Comparison of ENCODE assay signal across 4 fruit fly cellular contexts in the genomic region with DNA sequence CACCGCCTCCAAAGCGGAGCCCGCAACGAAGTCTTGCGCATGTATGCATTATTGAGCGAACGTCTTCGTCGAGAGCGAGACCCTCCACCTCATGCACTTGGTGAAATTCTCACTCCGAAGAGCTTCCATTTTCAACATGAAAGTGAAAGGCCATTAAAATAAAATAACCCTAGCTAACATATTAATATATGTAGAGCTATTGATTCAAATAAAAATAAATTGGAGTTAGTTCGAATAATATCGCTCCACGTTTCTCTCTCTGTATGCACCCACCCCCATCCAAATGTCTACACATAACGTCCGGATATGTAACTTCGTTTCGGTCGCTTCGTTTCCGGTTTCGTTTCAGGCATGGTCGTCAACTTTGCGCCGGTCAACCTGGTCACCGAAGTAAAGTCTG.
TF ChIP-seq lines count a peak whose summit lies in the region.

No protein-coding gene starts in this region.

- no peak for TF ChIP-seq CTCF in whole organism, embryonic (GFP tag; optimal IDR thresholded peaks at IDR 0.05; lab: Kevin White, UChicago)

TF ChIP-seq in whole organism, adult, 20 proteins besides CTCF, POLR2A, EP300 and RAD21:
- TF ChIP-seq bab1 (GFP tag; optimal IDR thresholded peaks at IDR 0.05; lab: Kevin White, UChicago) (no peak), CG33017 (tag; optimal IDR thresholded peaks at IDR 0.05; lab: Kevin White, UChicago) (peak; percentile 5)

TF ChIP-seq in whole organism, embryonic, 481 proteins besides CTCF, POLR2A, EP300 and RAD21:
- TF ChIP-seq CG32772 (GFP tag; IDR thresholded peaks at IDR 0.05; lab: Robert Waterston, UW) (peak; percentile 10; the same call in 1 of the 2 replicates), zfh1 (GFP tag; IDR thresholded peaks at IDR 0.05; lab: Robert Waterston, UW) (0 out of 3 replicates have a peak, but pooled peaks have one; percentile 13), Elba2 (GFP tag; optimal IDR thresholded peaks at IDR 0.05; lab: Kevin White, UChicago) (no peak), Drgx (GFP tag; IDR thresholded peaks at IDR 0.05; lab: Robert Waterston, UW) (peak; percentile 34; the same call in 1 of the 2 replicates), CG11723 (GFP tag; optimal IDR thresholded peaks at IDR 0.05; lab: Kevin White, UChicago) (no peak), Deaf1 (tag; optimal IDR thresholded peaks at IDR 0.05; lab: Kevin White, UChicago) (peak; percentile 21), row (GFP tag; IDR thresholded peaks at IDR 0.05; lab: Robert Waterston, UW) (peak; percentile 20; the same call in 1 of the 3 replicates), odd (GFP tag; optimal IDR thresholded peaks at IDR 0.05; lab: Kevin White, UChicago) (no peak), Ptx1 (GFP tag; IDR thresholded peaks at IDR 0.05; lab: Robert Waterston, UW) (0 out of 2 replicates have a peak, but pooled peaks have one; percentile 11), Med (GFP tag; lab: Kevin White, UChicago) (peak; percentile 37), sens (GFP tag; lab: Kevin White, UChicago) (peak; percentile 6), stc (GFP tag; IDR thresholded peaks at IDR 0.05; lab: Robert Waterston, UW) (no peak), bsh (GFP tag; optimal IDR thresholded peaks at IDR 0.05; lab: Kevin White, UChicago) (peak in 1 of 2 experiments; percentile 13), exex (tag; optimal IDR thresholded peaks at IDR 0.05; lab: Kevin White, UChicago) (no peak), pan (optimal IDR thresholded peaks at IDR 0.05; lab: Kevin White, UChicago) (no peak), pan (GFP tag; optimal IDR thresholded peaks at IDR 0.05 in 1 of 2, IDR thresholded peaks at IDR 0.05 in 1 of 2) (peak in 1 of 2 experiments; percentile 19), CG14965 (GFP tag; optimal IDR thresholded peaks at IDR 0.05; lab: Kevin White, UChicago; ENCODE audit: borderline replicate concordance) (no peak), vvl (GFP tag; IDR thresholded peaks at IDR 0.05; lab: Robert Waterston, UW) (peak; percentile 44; the same call in 1 of the 2 replicates), Nf-YC (tag; optimal IDR thresholded peaks at IDR 0.05; lab: Kevin White, UChicago) (no peak), CG2120 (GFP tag; optimal IDR thresholded peaks at IDR 0.05; lab: Kevin White, UChicago) (no peak)

TF ChIP-seq in whole organism, prepupa, 60 proteins besides CTCF, POLR2A, EP300 and RAD21:
- 0 out of 2 replicates have a peak, but pooled peaks have one; percentile 31 for TF ChIP-seq Gug (GFP tag; IDR thresholded peaks at IDR 0.05; lab: Robert Waterston, UW)
- TF ChIP-seq eg (GFP tag; IDR thresholded peaks at IDR 0.05; lab: Robert Waterston, UW) = peak; percentile 66; the same call in 2 of the 3 replicates
- peak; percentile 42; the same call in 1 of the 3 replicates for TF ChIP-seq CG6163 (GFP tag; IDR thresholded peaks at IDR 0.05; lab: Robert Waterston, UW)
- peak; percentile 7 for TF ChIP-seq Ets96B (tag; optimal IDR thresholded peaks at IDR 0.05; lab: Kevin White, UChicago)
- no peak for TF ChIP-seq net (GFP tag; optimal IDR thresholded peaks at IDR 0.05; lab: Kevin White, UChicago)
- peak; percentile 9 for TF ChIP-seq esn (GFP tag; optimal IDR thresholded peaks at IDR 0.05; lab: Kevin White, UChicago)
- no peak for TF ChIP-seq Lpt (GFP tag; optimal IDR thresholded peaks at IDR 0.05; lab: Kevin White, UChicago)
- TF ChIP-seq Eip78C (GFP tag; lab: Kevin White, UChicago) = peak; percentile 57
- TF ChIP-seq CG1621 (tag; optimal IDR thresholded peaks at IDR 0.05; lab: Kevin White, UChicago) = no peak
- TF ChIP-seq Smox (GFP tag; optimal IDR thresholded peaks at IDR 0.05; lab: Kevin White, UChicago) = no peak
- peak; percentile 7 for TF ChIP-seq pdm3 (GFP tag; optimal IDR thresholded peaks at IDR 0.05; lab: Kevin White, UChicago)
- no peak for TF ChIP-seq achi (GFP tag; optimal IDR thresholded peaks at IDR 0.05; lab: Kevin White, UChicago)
- TF ChIP-seq Eip93F (GFP tag; optimal IDR thresholded peaks at IDR 0.05; lab: Kevin White, UChicago) = no peak
- TF ChIP-seq Hr4 (GFP tag; optimal IDR thresholded peaks at IDR 0.05; lab: Kevin White, UChicago) = no peak
- TF ChIP-seq ss (GFP tag; optimal IDR thresholded peaks at IDR 0.05; lab: Kevin White, UChicago) = no peak
- no peak for TF ChIP-seq Sox102F (GFP tag; optimal IDR thresholded peaks at IDR 0.05; lab: Kevin White, UChicago)
- peak; percentile 59 for TF ChIP-seq CG15336 (GFP tag; IDR thresholded peaks at IDR 0.05; lab: Robert Waterston, UW)
- TF ChIP-seq dsx (GFP tag; optimal IDR thresholded peaks at IDR 0.05; lab: Kevin White, UChicago; ENCODE audit: poor library complexity, severe bottlenecking) = peak; percentile 11
TF ChIP-seq in whole organism, prepupa: peak in this region for 9.

TF ChIP-seq in whole organism, pupa, 21 proteins besides CTCF, POLR2A, EP300 and RAD21:
- TF ChIP-seq fd96Ca (GFP tag; IDR thresholded peaks at IDR 0.05; lab: Robert Waterston, UW) (0 out of 3 replicates have a peak, but pooled peaks have one; percentile 40), Ets98B (GFP tag; IDR thresholded peaks at IDR 0.05; lab: Robert Waterston, UW) (no peak), CG10348 (GFP tag; IDR thresholded peaks at IDR 0.05; lab: Robert Waterston, UW) (no peak), CG34367 (tag; optimal IDR thresholded peaks at IDR 0.05; lab: Kevin White, UChicago) (no peak), Pif1B (GFP tag; optimal IDR thresholded peaks at IDR 0.05; lab: Kevin White, UChicago) (no peak), CG13204 (GFP tag; optimal IDR thresholded peaks at IDR 0.05; lab: Kevin White, UChicago) (no peak), CG8159 (tag; optimal IDR thresholded peaks at IDR 0.05; lab: Kevin White, UChicago) (no peak), Pif1A (GFP tag; optimal IDR thresholded peaks at IDR 0.05; lab: Kevin White, UChicago) (no peak), Snoo (tag; optimal IDR thresholded peaks at IDR 0.05; lab: Kevin White, UChicago) (no peak), CG4496 (GFP tag; IDR thresholded peaks at IDR 0.05; lab: Robert Waterston, UW) (peak; percentile 46; the same call in 1 of the 3 replicates), CG15710 (tag; optimal IDR thresholded peaks at IDR 0.05; lab: Kevin White, UChicago) (peak; percentile 8), rn (GFP tag; IDR thresholded peaks at IDR 0.05; lab: Robert Waterston, UW) (no peak), CG12605 (GFP tag; IDR thresholded peaks at IDR 0.05; lab: Robert Waterston, UW) (no peak)
